Fruit fly (Drosophila melanogaster) whole organism, pupa: Measurements from ENCODE around the gene comm3.

ENCODE experiments used
- CG10348 ChIP-seq: fragments of 200-800 bp; sonication (Bioruptor generic); IDR thresholded peaks from 2 replicates; pipeline ENCODE4 v1.3.6; 2022; ENCODE audit warnings: missing biosample characterization, missing genetic modification characterization
- CG15710 ChIP-seq: fragments of 200-800 bp; sonication (Bioruptor generic); optimal IDR thresholded peaks from 2 replicates; lab custom pipeline; 2018; ENCODE audit warnings: missing biosample characterization, mild to moderate bottlenecking, missing genetic modification characterization, moderate library complexity
- CG32121 ChIP-seq: fragments of 200-800 bp; sonication (Bioruptor generic); IDR thresholded peaks from 2 replicates; pipeline ENCODE4 v1.3.6; 2022; ENCODE audit warnings: missing biosample characterization, missing genetic modification characterization
- CG34367 ChIP-seq: fragments of 200-800 bp; sonication (Bioruptor generic); optimal IDR thresholded peaks from 2 replicates; lab custom pipeline; 2018; ENCODE audit warnings: missing biosample characterization, mild to moderate bottlenecking, missing genetic modification characterization
- CG4496 ChIP-seq: fragments of 200-800 bp; sonication (Bioruptor generic); IDR thresholded peaks from 3 replicates; pipeline ENCODE4 v1.3.6; 2022; ENCODE audit warnings: missing biosample characterization, missing genetic modification characterization
- CG8301 ChIP-seq: fragments of 200-800 bp; sonication (Bioruptor generic); optimal IDR thresholded peaks from 2 replicates; lab custom pipeline; 2018; ENCODE audit warnings: missing biosample characterization, mild to moderate bottlenecking, missing genetic modification characterization
- CG9948 ChIP-seq: fragments of 200-800 bp; sonication (Bioruptor generic); optimal IDR thresholded peaks from 2 replicates; lab custom pipeline; 2018; ENCODE audit warnings: missing biosample characterization, mild to moderate bottlenecking, missing genetic modification characterization, moderate library complexity
- EcR ChIP-seq: fragments of 200-800 bp; sonication (Bioruptor generic); optimal IDR thresholded peaks from 3 replicates; lab custom pipeline; 2019; ENCODE audit warnings: missing biosample characterization, missing genetic modification characterization, mild to moderate bottlenecking, moderate library complexity, missing genetic modification reagents
- Ets98B ChIP-seq: fragments of 200-800 bp; sonication (Bioruptor generic); IDR thresholded peaks from 2 replicates; pipeline ENCODE4 v1.3.6; 2022; ENCODE audit warnings: missing biosample characterization, missing genetic modification characterization
- Pif1A ChIP-seq: fragments of 200-800 bp; sonication (Bioruptor generic); optimal IDR thresholded peaks from 3 replicates; lab custom pipeline; 2016; ENCODE audit warnings: missing biosample characterization, missing genetic modification characterization
- Pif1B ChIP-seq: fragments of 200-800 bp; sonication (Bioruptor generic); optimal IDR thresholded peaks from 3 replicates; lab custom pipeline; 2016; ENCODE audit warnings: missing biosample characterization, missing genetic modification characterization
- Snoo ChIP-seq: fragments of 200-800 bp; sonication (Bioruptor generic); optimal IDR thresholded peaks from 3 replicates; lab custom pipeline; 2017; ENCODE audit warnings: missing biosample characterization, mild to moderate bottlenecking, missing genetic modification characterization, inconsistent platforms

DNA sequence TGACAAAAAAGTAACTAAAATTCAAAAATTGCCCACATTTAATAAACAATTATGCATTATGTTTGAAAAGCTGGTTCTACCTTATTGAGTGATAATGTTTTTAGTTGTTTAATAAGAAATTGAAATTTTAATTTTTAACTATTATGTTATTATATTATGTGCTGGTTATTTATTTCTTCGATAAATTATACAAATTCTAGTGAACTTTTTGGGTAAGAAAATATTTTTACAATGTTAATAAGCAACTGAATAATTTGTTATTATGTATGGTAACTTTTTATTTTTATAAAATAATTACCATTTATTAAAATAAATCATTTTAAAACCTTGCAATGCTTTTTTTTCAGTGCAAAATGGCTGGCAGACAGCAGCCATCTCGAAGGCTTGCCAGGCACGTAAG, 31.1 kb downstream of the comm3 start:
- TF ChIP-seq CG8301 (tag; lab: Kevin White, UChicago) (no peak), Pif1B (GFP tag; lab: Kevin White, UChicago) (no peak), CG34367 (tag; lab: Kevin White, UChicago) (no peak), Pif1A (GFP tag; lab: Kevin White, UChicago) (no peak), Snoo (tag; lab: Kevin White, UChicago) (no peak), EcR (GFP tag; lab: Kevin White, UChicago) (no peak), CG4496 (GFP tag; lab: Robert Waterston, UW) (no peak), CG32121 (GFP tag; lab: Robert Waterston, UW) (no peak), CG10348 (GFP tag; lab: Robert Waterston, UW) (no peak), CG15710 (no peak), Ets98B (no peak), CG9948 (no peak)
